Fruit fly (Drosophila melanogaster): ENCODE measurements around the gene OtopLa.

The OtopLa gene

dm6 chrX:5621893-5622803 is 26.1 kb downstream of the OtopLa start, which contains the start of the genes Mlc-c and Pop1 (continued):
- TF ChIP-seq CG12659 (GFP tag; optimal IDR thresholded peaks at IDR 0.05) (peak; percentile 16), crc (GFP tag; optimal IDR thresholded peaks at IDR 0.05) (no peak), hb (GFP tag; IDR thresholded peaks at IDR 0.05; ENCODE audit: partially characterized antibody) (peak; percentile 89), E2f1 (GFP tag; IDR thresholded peaks at IDR 0.05) (no peak), CG13894 (tag; optimal IDR thresholded peaks at IDR 0.05) (peak; percentile 13), slbo (GFP tag; IDR thresholded peaks at IDR 0.05) (no peak), HLH4C (GFP tag; IDR thresholded peaks at IDR 0.05; ENCODE audit: partially characterized antibody) (peak; percentile 85), CG16813 (GFP tag; IDR thresholded peaks at IDR 0.05; ENCODE audit: partially characterized antibody) (peak; percentile 88), CG3847 (GFP tag; IDR thresholded peaks at IDR 0.05) (peak; percentile 63), Awh (GFP tag; IDR thresholded peaks at IDR 0.05) (no peak), unpg (GFP tag; optimal IDR thresholded peaks at IDR 0.05) (no peak), Sry-δ (GFP tag; optimal IDR thresholded peaks at IDR 0.05) (peak; percentile 93), grn (GFP tag; optimal IDR thresholded peaks at IDR 0.05) (no peak), gt (GFP tag; IDR thresholded peaks at IDR 0.05) (no peak), HmgZ (tag; optimal IDR thresholded peaks at IDR 0.05) (peak; percentile 22), dm (GFP tag; optimal IDR thresholded peaks at IDR 0.05) (peak; percentile 92), Hsf (GFP tag; optimal IDR thresholded peaks at IDR 0.05) (no peak), tap (tag; optimal IDR thresholded peaks at IDR 0.05) (no peak), aop (GFP tag; IDR thresholded peaks at IDR 0.05) (no peak), nerfin-2 (GFP tag; IDR thresholded peaks at IDR 0.05; ENCODE audit: partially characterized antibody) (peak; percentile 87), gfzf (GFP tag; optimal IDR thresholded peaks at IDR 0.05) (peak; percentile 19), CG7963 (GFP tag; IDR thresholded peaks at IDR 0.05; ENCODE audit: partially characterized antibody) (peak; percentile 85), CG4360 (GFP tag; IDR thresholded peaks at IDR 0.05) (peak; percentile 50; the same call in 1 of the 2 replicates), MBD-R2 (GFP tag; IDR thresholded peaks at IDR 0.05) (peak; percentile 88), CG7372 (GFP tag; IDR thresholded peaks at IDR 0.05) (no peak), Dll (GFP tag; IDR thresholded peaks at IDR 0.05; ENCODE audit: partially characterized antibody) (peak; percentile 84), CG3281 (GFP tag; optimal IDR thresholded peaks at IDR 0.05) (no peak), Doc3 (GFP tag; IDR thresholded peaks at IDR 0.05; ENCODE audit: partially characterized antibody) (peak; percentile 68), CG42726 (GFP tag; IDR thresholded peaks at IDR 0.05; ENCODE audit: partially characterized antibody) (peak; percentile 96), bbx (GFP tag; IDR thresholded peaks at IDR 0.05; ENCODE audit: partially characterized antibody) (peak; percentile 95), Opbp (GFP tag; IDR thresholded peaks at IDR 0.05; ENCODE audit: partially characterized antibody) (peak; percentile 96), chinmo (GFP tag; IDR thresholded peaks at IDR 0.05; ENCODE audit: partially characterized antibody) (peak; percentile 94), Med (GFP tag) (peak; percentile 81), CG2129 (GFP tag; IDR thresholded peaks at IDR 0.05; ENCODE audit: partially characterized antibody) (peak; percentile 75), CG10321 (GFP tag; IDR thresholded peaks at IDR 0.05) (peak; percentile 79), Max (GFP tag; optimal IDR thresholded peaks at IDR 0.05) (peak; percentile 25), mld (GFP tag; IDR thresholded peaks at IDR 0.05; ENCODE audit: partially characterized antibody) (peak; percentile 86; the same call in 2 of the 3 replicates), onecut (GFP tag; IDR thresholded peaks at IDR 0.05) (0 out of 2 replicates have a peak, but pooled peaks have one; percentile 8), pzg (GFP tag; optimal IDR thresholded peaks at IDR 0.05) (peak; percentile 88), CG3995 (GFP tag; optimal IDR thresholded peaks at IDR 0.05) (no peak), stwl (tag; optimal IDR thresholded peaks at IDR 0.05) (peak; percentile 60), CG30403 (GFP tag; optimal IDR thresholded peaks at IDR 0.05) (no peak), CG9797 (GFP tag; optimal IDR thresholded peaks at IDR 0.05) (peak; percentile 43), CG11398 (GFP tag; optimal IDR thresholded peaks at IDR 0.05) (no peak), E2f2 (GFP tag; IDR thresholded peaks at IDR 0.05) (peak; percentile 88), Chrac-16 (GFP tag; optimal IDR thresholded peaks at IDR 0.05) (no peak), amos (GFP tag; IDR thresholded peaks at IDR 0.05; ENCODE audit: partially characterized antibody) (peak; percentile 97)
